Worm (Caenorhabditis elegans) whole organism, L4 larva: ENCODE results near the gene dnj-5.

ENCODE experiments used
- F49E8.2 ChIP-seq: sonication (generic microtip); optimal IDR thresholded peaks from 2 replicates; lab custom pipeline; 2016; ENCODE audit warnings: missing compliant biosample characterization, mild to moderate bottlenecking, missing genetic modification characterization, borderline replicate concordance
- Y5F2A.4 ChIP-seq: fragments of 200-800 bp; sonication (Bioruptor generic); optimal IDR thresholded peaks from 2 replicates; lab custom pipeline; 2018; ENCODE audit warnings: mild to moderate bottlenecking, missing genetic modification characterization, missing compliant biosample characterization
- ama-1 ChIP-seq: fragments of 150-350 bp; optimal IDR thresholded peaks from 2 replicates; lab custom pipeline; 2014; ENCODE audit warnings: inconsistent platforms, mixed read lengths
- ces-1 ChIP-seq: fragments of 150-350 bp; sonication (generic microtip); optimal IDR thresholded peaks from 4 replicates; lab custom pipeline; 2014; ENCODE audit warnings: missing biosample characterization, missing genetic modification reagents, missing genetic modification characterization
- egl-43 ChIP-seq: fragments of 200-800 bp; sonication (Bioruptor generic); IDR thresholded peaks from 2 replicates; pipeline ENCODE4 v1.3.6; 2022; ENCODE audit warnings: missing genetic modification reagents, missing genetic modification characterization, missing compliant biosample characterization
- fos-1 ChIP-seq: fragments of 150-350 bp; optimal IDR thresholded peaks from 2 replicates; lab custom pipeline; 2014; ENCODE audit warnings: missing biosample characterization, missing genetic modification characterization
- hlh-30 ChIP-seq: sonication (generic microtip); optimal IDR thresholded peaks from 2 replicates; lab custom pipeline; 2017; ENCODE audit warnings: antibody characterized with exemption, mild to moderate bottlenecking, missing genetic modification characterization, missing compliant biosample characterization; ENCODE audit not compliant: insufficient read depth
- lin-13 ChIP-seq: fragments of 150-350 bp; optimal IDR thresholded peaks from 2 replicates; lab custom pipeline; 2014; ENCODE audit warnings: missing biosample characterization, missing genetic modification reagents, missing genetic modification characterization
- nhr-11 ChIP-seq: fragments of 150-350 bp; optimal IDR thresholded peaks from 2 replicates; lab custom pipeline; 2014; ENCODE audit warnings: missing biosample characterization, missing genetic modification characterization
- nhr-76 ChIP-seq: fragments of 150-350 bp; optimal IDR thresholded peaks from 2 replicates; lab custom pipeline; 2014; ENCODE audit warnings: missing biosample characterization, missing genetic modification characterization
- snpc-1.2 ChIP-seq: fragments of 200-800 bp; sonication (Bioruptor generic); IDR thresholded peaks from 2 replicates; pipeline ENCODE4 v1.3.6; 2022; ENCODE audit warnings: missing genetic modification reagents, missing genetic modification characterization, missing compliant biosample characterization
- unc-130 ChIP-seq: sonication (generic microtip); optimal IDR thresholded peaks from 2 replicates; lab custom pipeline; 2016; ENCODE audit warnings: missing genetic modification reagents, missing genetic modification characterization, missing compliant biosample characterization
- unc-62 ChIP-seq, 3 experiments: fragments of 150-350 bp in 1 of 3; sonication (generic microtip); optimal IDR thresholded peaks in 2 of 3; peaks in 1 of 3; 1 replicate in 1 of 3; 2 replicates in 2 of 3; lab custom pipeline; 2014 to 2017; ENCODE audit warnings: missing biosample characterization in 3 of 3, missing genetic modification characterization in 3 of 3, missing genetic modification reagents in 3 of 3, missing genotype in 1 of 3

DNA sequence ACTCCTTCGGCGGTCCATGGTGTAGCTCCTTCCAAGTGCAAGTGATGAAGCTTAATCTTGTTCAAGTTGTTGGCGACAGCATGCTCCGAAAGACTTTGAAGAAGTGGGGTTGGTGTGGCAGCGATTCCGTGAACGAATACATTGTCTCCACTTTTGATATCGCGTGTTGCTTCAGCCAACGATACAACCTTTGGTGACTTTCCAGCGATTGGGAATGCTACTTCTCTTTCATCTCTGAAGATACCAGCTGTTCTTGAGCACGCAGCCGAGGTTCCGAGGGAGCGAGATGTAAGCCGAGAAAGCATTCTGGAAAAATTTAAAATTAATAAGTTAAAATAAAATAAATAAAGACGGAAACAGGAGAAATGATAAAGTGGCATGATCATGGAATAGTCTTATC is 32.0 kb upstream of the dnj-5 start, which contains the start of gene acer-1:
- no peak for TF ChIP-seq Y5F2A.4
- TF ChIP-seq nhr-76 (tag; lab: Kevin White, UChicago), result no peak
- TF ChIP-seq nhr-11 (tag; lab: Kevin White, UChicago), result no peak
- no peak for TF ChIP-seq ces-1 (GFP tag; lab: Kevin White, UChicago)
- peak in 1 of 2 experiments; percentile 29 for TF ChIP-seq unc-62 (GFP tag; optimal IDR thresholded peaks at IDR 0.05 in 1 of 2; lab: Kevin White, UChicago)
- TF ChIP-seq unc-62 (tag; optimal IDR thresholded peaks at IDR 0.05; lab: Kevin White, UChicago), result no peak
- TF ChIP-seq F49E8.2 (tag; lab: Kevin White, UChicago), result no peak
- no peak for TF ChIP-seq fos-1 (tag; lab: Kevin White, UChicago)
- no peak for TF ChIP-seq unc-130
- no peak for TF ChIP-seq lin-13
- TF ChIP-seq egl-43 (GFP tag; lab: Robert Waterston, UW), result 0 out of 2 replicates have a peak, but pooled peaks have one; percentile 28
- TF ChIP-seq ama-1 (lab: Kevin White, UChicago), result peak; percentile 81
- no peak for TF ChIP-seq hlh-30 (tag; lab: Kevin White, UChicago)
- TF ChIP-seq snpc-1.2 (GFP tag; lab: Robert Waterston, UW), result no peak
